Fruit fly (Drosophila melanogaster) whole organism, embryonic: ENCODE data around the gene CG5641.
A peak's percentile ranks its signal among the peaks of the same experiment; 100 is the strongest.

Source experiments
- Abd-B ChIP-seq: fragments of 200-800 bp; sonication (Bioruptor generic); optimal IDR thresholded peaks from 2 replicates; lab custom pipeline; 2018; ENCODE audit warnings: missing biosample characterization, mild to moderate bottlenecking, missing genetic modification characterization, moderate library complexity
- BtbVII ChIP-seq: fragments of 200-800 bp; sonication (Bioruptor generic); optimal IDR thresholded peaks from 3 replicates; lab custom pipeline; 2017; ENCODE audit warnings: missing biosample characterization, mild to moderate bottlenecking, missing genetic modification characterization
- CG10462 ChIP-seq: fragments of 200-800 bp; sonication (Bioruptor generic); optimal IDR thresholded peaks from 2 replicates; lab custom pipeline; 2016; ENCODE audit warnings: missing biosample characterization, missing genetic modification characterization
- CG11723 ChIP-seq: fragments of 200-800 bp; sonication (Bioruptor generic); optimal IDR thresholded peaks from 2 replicates; lab custom pipeline; 2017; ENCODE audit warnings: missing biosample characterization, mild to moderate bottlenecking, missing genetic modification characterization
- CG12744 ChIP-seq: fragments of 200-800 bp; sonication (Bioruptor generic); optimal IDR thresholded peaks from 2 replicates; lab custom pipeline; 2016; ENCODE audit warnings: missing biosample characterization, missing genetic modification characterization
- CG14965 ChIP-seq: fragments of 200-800 bp; sonication (Bioruptor generic); optimal IDR thresholded peaks from 2 replicates; lab custom pipeline; 2016; ENCODE audit warnings: missing biosample characterization, missing genetic modification characterization, borderline replicate concordance
- CG15479 ChIP-seq: fragments of 200-800 bp; sonication (Bioruptor generic); optimal IDR thresholded peaks from 3 replicates; lab custom pipeline; 2019; ENCODE audit warnings: missing biosample characterization, mild to moderate bottlenecking, missing genetic modification characterization, moderate library complexity
- CG1602 ChIP-seq: fragments of 200-800 bp; sonication (Bioruptor generic); optimal IDR thresholded peaks from 3 replicates; lab custom pipeline; 2016; ENCODE audit warnings: missing biosample characterization, missing genetic modification characterization
- CG16779 ChIP-seq: fragments of 200-800 bp; sonication (Bioruptor generic); IDR thresholded peaks from 2 replicates; pipeline ENCODE4 v1.3.6; 2022; ENCODE audit warnings: missing biosample characterization, missing genetic modification characterization
- CG2116 ChIP-seq: fragments of 200-800 bp; sonication (Bioruptor generic); optimal IDR thresholded peaks from 3 replicates; lab custom pipeline; 2018; ENCODE audit warnings: missing biosample characterization, mild to moderate bottlenecking, missing genetic modification characterization
- CG2889 ChIP-seq: fragments of 200-800 bp; sonication (Bioruptor generic); IDR thresholded peaks from 3 replicates; pipeline ENCODE4 v1.3.6; 2022; ENCODE audit warnings: missing biosample characterization, missing genetic modification characterization
- CG31441 ChIP-seq: fragments of 200-800 bp; sonication (Bioruptor generic); IDR thresholded peaks from 2 replicates; pipeline ENCODE4 v1.3.6; 2022; ENCODE audit warnings: missing biosample characterization, missing genetic modification characterization
- CG32767 ChIP-seq: fragments of 200-800 bp; sonication (Bioruptor generic); IDR thresholded peaks from 2 replicates; pipeline ENCODE4 v1.3.6; 2022; ENCODE audit warnings: missing biosample characterization, missing genetic modification characterization
- CG3726 ChIP-seq: fragments of 200-800 bp; sonication (Bioruptor generic); IDR thresholded peaks from 3 replicates; pipeline ENCODE4, ENCODE4 v1.3.6; 2022; ENCODE audit warnings: missing biosample characterization, missing genetic modification characterization
- CG3847 ChIP-seq: fragments of 200-800 bp; sonication (Bioruptor generic); IDR thresholded peaks from 2 replicates; pipeline ENCODE4 v1.3.6; 2022; ENCODE audit warnings: missing biosample characterization, missing genetic modification characterization
- CG4424 ChIP-seq: fragments of 200-800 bp; sonication (Bioruptor generic); optimal IDR thresholded peaks from 3 replicates; lab custom pipeline; 2016; ENCODE audit warnings: missing biosample characterization, missing genetic modification characterization
- CG6683 ChIP-seq: fragments of 200-800 bp; sonication (Bioruptor generic); optimal IDR thresholded peaks from 2 replicates; lab custom pipeline; 2017; ENCODE audit warnings: missing biosample characterization, mild to moderate bottlenecking, missing genetic modification characterization, missing genetic modification reagents
- CG8089 ChIP-seq: fragments of 200-800 bp; sonication (Bioruptor generic); optimal IDR thresholded peaks from 3 replicates; lab custom pipeline; 2016; ENCODE audit warnings: missing biosample characterization, missing genetic modification characterization
- CG8944 ChIP-seq: fragments of 200-800 bp; sonication (Bioruptor generic); optimal IDR thresholded peaks from 3 replicates; lab custom pipeline; 2016; ENCODE audit warnings: missing biosample characterization, missing genetic modification characterization
- CG9215 ChIP-seq: fragments of 200-800 bp; sonication (Bioruptor generic); IDR thresholded peaks from 2 replicates; pipeline ENCODE4 v1.3.6; 2022; ENCODE audit warnings: missing biosample characterization, missing genetic modification characterization
- CG9609 ChIP-seq: fragments of 200-800 bp; sonication (Bioruptor generic); optimal IDR thresholded peaks from 3 replicates; lab custom pipeline; 2016; ENCODE audit warnings: missing biosample characterization, missing genetic modification characterization
- Camta ChIP-seq: fragments of 200-800 bp; sonication (Bioruptor generic); optimal IDR thresholded peaks from 2 replicates; lab custom pipeline; 2016; ENCODE audit warnings: missing biosample characterization, missing genetic modification characterization
- Dbx ChIP-seq: fragments of 200-800 bp; sonication (Bioruptor generic); IDR thresholded peaks from 3 replicates; pipeline ENCODE4 v1.3.6; 2022; ENCODE audit warnings: missing biosample characterization, missing genetic modification characterization
- Dek ChIP-seq: fragments of 200-800 bp; sonication (Bioruptor generic); optimal IDR thresholded peaks from 3 replicates; lab custom pipeline; 2019; ENCODE audit warnings: missing biosample characterization, mild to moderate bottlenecking, missing genetic modification characterization, moderate library complexity
- Dip2 ChIP-seq: fragments of 200-800 bp; sonication (Bioruptor generic); IDR thresholded peaks from 2 replicates; pipeline ENCODE4 v1.3.6; 2022; ENCODE audit warnings: missing biosample characterization, missing genetic modification characterization
- Dref ChIP-seq: fragments of 200-800 bp; sonication (Bioruptor generic); IDR thresholded peaks from 2 replicates; pipeline ENCODE4 v1.3.6; 2022; ENCODE audit warnings: missing biosample characterization, missing genetic modification characterization
- E2f2 ChIP-seq: fragments of 200-800 bp; sonication (Bioruptor generic); IDR thresholded peaks from 2 replicates; pipeline ENCODE4 v1.3.6; 2022; ENCODE audit warnings: missing biosample characterization, missing genetic modification characterization
- Lim3 ChIP-seq: fragments of 200-800 bp; sonication (Bioruptor generic); IDR thresholded peaks from 2 replicates; pipeline ENCODE4 v1.3.6; 2022; ENCODE audit warnings: missing biosample characterization, missing genetic modification characterization
- Med ChIP-seq: fragments of 200-800 bp; sonication (Bioruptor generic); peaks from one replicate; lab custom pipeline; 2016; ENCODE audit warnings: missing biosample characterization, missing genetic modification characterization, mild to moderate bottlenecking, inconsistent platforms, moderate library complexity
- NfI ChIP-seq: fragments of 200-800 bp; sonication (Bioruptor generic); optimal IDR thresholded peaks from 3 replicates; lab custom pipeline; 2018; ENCODE audit warnings: missing biosample characterization, mild to moderate bottlenecking, missing genetic modification characterization, moderate library complexity
- Scr ChIP-seq: fragments of 200-800 bp; sonication (Bioruptor generic); IDR thresholded peaks from 2 replicates; pipeline ENCODE4 v1.3.6; 2022; ENCODE audit warnings: missing biosample characterization, missing genetic modification characterization; ENCODE audit not compliant: partially characterized antibody
- Sin3A ChIP-seq: fragments of >200 bp; optimal IDR thresholded peaks from 2 replicates; lab custom pipeline; 2018
- Sry-β ChIP-seq: fragments of 200-800 bp; sonication (Bioruptor generic); optimal IDR thresholded peaks from 2 replicates; lab custom pipeline; 2018; ENCODE audit warnings: missing biosample characterization, mild to moderate bottlenecking, missing genetic modification characterization, moderate library complexity
- YL-1 ChIP-seq: fragments of 200-800 bp; sonication (Bioruptor generic); optimal IDR thresholded peaks from 3 replicates; lab custom pipeline; 2017; ENCODE audit warnings: missing biosample characterization, mild to moderate bottlenecking, missing genetic modification characterization
- abd-A ChIP-seq: fragments of 200-800 bp; sonication (Bioruptor generic); optimal IDR thresholded peaks from 3 replicates; lab custom pipeline; 2019; ENCODE audit warnings: missing biosample characterization, mild to moderate bottlenecking, missing genetic modification characterization, moderate library complexity
- ac ChIP-seq: fragments of 200-800 bp; sonication (Bioruptor generic); optimal IDR thresholded peaks from 3 replicates; lab custom pipeline; 2017; ENCODE audit warnings: missing biosample characterization, mild to moderate bottlenecking, missing genetic modification characterization
- ato ChIP-seq: fragments of 200-800 bp; sonication (Bioruptor generic); IDR thresholded peaks from 2 replicates; pipeline ENCODE4 v1.3.6; 2022; ENCODE audit warnings: missing biosample characterization, missing genetic modification characterization; ENCODE audit not compliant: partially characterized antibody
- cad ChIP-seq: fragments of >200 bp; optimal IDR thresholded peaks from 2 replicates; lab custom pipeline; 2017; ENCODE audit warnings: missing biosample characterization, missing genetic modification characterization
- cwo ChIP-seq: fragments of 200-800 bp; sonication (Bioruptor generic); optimal IDR thresholded peaks from 3 replicates; lab custom pipeline; 2017; ENCODE audit warnings: missing biosample characterization, missing genetic modification characterization, mild to moderate bottlenecking, moderate library complexity, missing genetic modification reagents
- dimm ChIP-seq: fragments of 200-800 bp; sonication (Bioruptor generic); IDR thresholded peaks from 2 replicates; pipeline ENCODE4 v1.3.6; 2022; ENCODE audit warnings: missing biosample characterization, missing genetic modification characterization
- eyg ChIP-seq: fragments of 200-800 bp; sonication (Bioruptor generic); optimal IDR thresholded peaks from 3 replicates; lab custom pipeline; 2016; ENCODE audit warnings: missing biosample characterization, missing genetic modification characterization
- ftz-f1 ChIP-seq: fragments of 200-800 bp; sonication (Bioruptor generic); optimal IDR thresholded peaks from 2 replicates; lab custom pipeline; 2016; ENCODE audit warnings: missing biosample characterization, missing genetic modification characterization
- gcm2 ChIP-seq: fragments of 200-800 bp; sonication (Bioruptor generic); optimal IDR thresholded peaks from 2 replicates; lab custom pipeline; 2016; ENCODE audit warnings: missing biosample characterization, missing genetic modification characterization
- gsb-n ChIP-seq: fragments of 200-800 bp; sonication (Bioruptor generic); optimal IDR thresholded peaks from 3 replicates; lab custom pipeline; 2018; ENCODE audit warnings: missing biosample characterization, mild to moderate bottlenecking, missing genetic modification characterization
- hbn ChIP-seq: fragments of 200-800 bp; sonication (Bioruptor generic); IDR thresholded peaks from 2 replicates; pipeline ENCODE4 v1.3.6; 2022; ENCODE audit warnings: missing biosample characterization, missing genetic modification characterization; ENCODE audit not compliant: partially characterized antibody
- row ChIP-seq: fragments of 200-800 bp; sonication (Bioruptor generic); IDR thresholded peaks from 3 replicates; pipeline ENCODE4 v1.3.6; 2022; ENCODE audit warnings: missing biosample characterization, missing genetic modification characterization
- sens ChIP-seq: fragments of 200-800 bp; sonication (Bioruptor generic); peaks from one replicate; lab custom pipeline; 2016; ENCODE audit warnings: missing biosample characterization, missing genetic modification characterization
- shn ChIP-seq: fragments of 200-800 bp; sonication (Bioruptor generic); optimal IDR thresholded peaks from 3 replicates; lab custom pipeline; 2016; ENCODE audit warnings: missing biosample characterization, missing genetic modification characterization
- ttk ChIP-seq: fragments of 200-800 bp; sonication (Bioruptor generic); IDR thresholded peaks from 2 replicates; pipeline ENCODE4 v2.1.2; 2022; ENCODE audit warnings: missing biosample characterization, missing genetic modification characterization
- vvl ChIP-seq: fragments of 200-800 bp; sonication (Bioruptor generic); IDR thresholded peaks from 2 replicates; pipeline ENCODE4 v1.3.6; 2022; ENCODE audit warnings: missing biosample characterization, missing genetic modification characterization
- wdn ChIP-seq: fragments of 200-800 bp; sonication (Bioruptor generic); IDR thresholded peaks from 2 replicates; pipeline ENCODE4 v1.3.6; 2022; ENCODE audit warnings: missing biosample characterization, missing genetic modification characterization
- yki ChIP-seq: fragments of >200 bp; optimal IDR thresholded peaks from 3 replicates; lab custom pipeline; 2018
- zen ChIP-seq: fragments of 200-800 bp; sonication (Bioruptor generic); optimal IDR thresholded peaks from 3 replicates; lab custom pipeline; 2018; ENCODE audit warnings: missing biosample characterization, mild to moderate bottlenecking, missing genetic modification characterization, moderate library complexity

The CG5641 gene

dm6 chr3R:12431030-12431489, 2.0 kb upstream of the CG5641 start, which contains the start of gene Prosalpha2 (continued):
- TF ChIP-seq CG15479 (GFP tag; lab: Kevin White, UChicago): no peak
- TF ChIP-seq vvl: no peak
- no peak for TF ChIP-seq Camta (GFP tag; lab: Kevin White, UChicago)
- TF ChIP-seq cad (GFP tag; lab: Kevin White, UChicago): no peak
- no peak for TF ChIP-seq Dip2 (GFP tag; lab: Robert Waterston, UW)
- TF ChIP-seq BtbVII: no peak
- TF ChIP-seq gcm2 (GFP tag; lab: Kevin White, UChicago): no peak
- no peak for TF ChIP-seq CG14965 (GFP tag; lab: Kevin White, UChicago)
- no peak for TF ChIP-seq CG12744 (GFP tag; lab: Kevin White, UChicago)
- TF ChIP-seq ftz-f1 (GFP tag; lab: Kevin White, UChicago): no peak
- TF ChIP-seq Scr (GFP tag; lab: Robert Waterston, UW): no peak
- no peak for TF ChIP-seq CG9215 (GFP tag; lab: Robert Waterston, UW)
- no peak for TF ChIP-seq CG31441 (GFP tag; lab: Robert Waterston, UW)
- TF ChIP-seq CG2889 (GFP tag; lab: Robert Waterston, UW): no peak
- TF ChIP-seq NfI (GFP tag; lab: Kevin White, UChicago): peak; percentile 43
- no peak for TF ChIP-seq eyg (GFP tag; lab: Kevin White, UChicago)
- no peak for TF ChIP-seq CG6683
- TF ChIP-seq row (GFP tag; lab: Robert Waterston, UW): peak; percentile 59
- no peak for TF ChIP-seq shn (GFP tag; lab: Kevin White, UChicago)
- peak; percentile 19 for TF ChIP-seq Sry-β
- peak; percentile 51 for TF ChIP-seq CG32767 (GFP tag; lab: Robert Waterston, UW)
- TF ChIP-seq CG8944: no peak
- peak; percentile 3 for TF ChIP-seq CG4424 (GFP tag; lab: Kevin White, UChicago)
- TF ChIP-seq cwo: no peak
- TF ChIP-seq CG9609 (GFP tag; lab: Kevin White, UChicago): no peak
- no peak for TF ChIP-seq CG11723
- TF ChIP-seq ttk: no peak
- peak; percentile 66 for TF ChIP-seq Sin3A
- no peak for TF ChIP-seq zen (tag; lab: Kevin White, UChicago)
- no peak for TF ChIP-seq Lim3 (GFP tag; lab: Robert Waterston, UW)
- no peak for TF ChIP-seq gsb-n (tag; lab: Kevin White, UChicago)
- TF ChIP-seq CG2116 (GFP tag; lab: Kevin White, UChicago): no peak
- TF ChIP-seq abd-A (tag; lab: Kevin White, UChicago): no peak
- no peak for TF ChIP-seq Dek
- no peak for TF ChIP-seq CG8089 (GFP tag; lab: Kevin White, UChicago)
- TF ChIP-seq ac (GFP tag; lab: Kevin White, UChicago): no peak
- no peak for TF ChIP-seq Abd-B
- no peak for TF ChIP-seq CG3847 (GFP tag; lab: Robert Waterston, UW)
- TF ChIP-seq Med (GFP tag; lab: Kevin White, UChicago): peak; percentile 73
- TF ChIP-seq CG3726 (GFP tag; lab: Robert Waterston, UW): no peak
- TF ChIP-seq CG10462 (GFP tag; lab: Kevin White, UChicago): no peak
- TF ChIP-seq E2f2: peak; percentile 68
- peak; percentile 33 for TF ChIP-seq sens (GFP tag; lab: Kevin White, UChicago)
- TF ChIP-seq yki (lab: Kevin White, UChicago): no peak
- no peak for TF ChIP-seq ato (GFP tag; lab: Robert Waterston, UW)
- no peak for TF ChIP-seq hbn
- no peak for TF ChIP-seq CG16779 (GFP tag; lab: Robert Waterston, UW)
- no peak for TF ChIP-seq CG1602 (GFP tag; lab: Kevin White, UChicago)
- peak; percentile 25; the same call in 1 of the 2 replicates for TF ChIP-seq Dref (GFP tag; lab: Robert Waterston, UW)
- no peak for TF ChIP-seq Dbx (GFP tag; lab: Robert Waterston, UW)
- no peak for TF ChIP-seq wdn
- no peak for TF ChIP-seq dimm (GFP tag; lab: Robert Waterston, UW)
- TF ChIP-seq YL-1 (GFP tag; lab: Kevin White, UChicago): peak; percentile 53
